Worm (Caenorhabditis elegans) whole organism, L2 larva: ENCODE results near the gene C15H11.1.

ENCODE experiments used
- C34F6.9 ChIP-seq: fragments of 150-350 bp; optimal IDR thresholded peaks from 2 replicates; lab custom pipeline; 2014; ENCODE audit warnings: missing biosample characterization, missing genetic modification characterization
- F13H6.1 ChIP-seq: sonication (generic microtip); optimal IDR thresholded peaks from 2 replicates; lab custom pipeline; 2016; ENCODE audit warnings: missing genetic modification characterization, missing compliant biosample characterization
- R02D3.7 ChIP-seq: fragments of 150-350 bp; optimal IDR thresholded peaks from 2 replicates; lab custom pipeline; 2014; ENCODE audit warnings: missing biosample characterization, missing genetic modification characterization
- Y55F3AM.14 ChIP-seq: fragments of 200-800 bp; sonication (Bioruptor generic); optimal IDR thresholded peaks from 2 replicates; lab custom pipeline; 2018; ENCODE audit warnings: mild to moderate bottlenecking, missing genetic modification characterization, missing compliant biosample characterization
- ZK546.5 ChIP-seq: sonication (generic microtip); optimal IDR thresholded peaks from 2 replicates; lab custom pipeline; 2017; ENCODE audit warnings: missing biosample characterization, missing genetic modification characterization
- alr-1 ChIP-seq: fragments of 150-350 bp; optimal IDR thresholded peaks from 2 replicates; lab custom pipeline; 2014; ENCODE audit warnings: missing biosample characterization, missing genetic modification characterization
- aly-2 ChIP-seq: fragments of 150-350 bp; optimal IDR thresholded peaks from 2 replicates; lab custom pipeline; 2014; ENCODE audit warnings: missing biosample characterization, missing genetic modification characterization
- ama-1 ChIP-seq: fragments of 150-350 bp; optimal IDR thresholded peaks from 2 replicates; lab custom pipeline; 2018; ENCODE audit warnings: inconsistent platforms
- blmp-1 ChIP-seq: sonication (generic microtip); optimal IDR thresholded peaks from 2 replicates; lab custom pipeline; 2017; ENCODE audit warnings: missing genetic modification characterization, mild to moderate bottlenecking, missing compliant biosample characterization, antibody characterized with exemption, moderate library complexity; ENCODE audit not compliant: insufficient read depth
- crh-2 ChIP-seq: sonication (generic microtip); optimal IDR thresholded peaks from 2 replicates; lab custom pipeline; 2017; ENCODE audit warnings: missing biosample characterization, missing genetic modification characterization
- dmd-4 ChIP-seq: sonication (generic microtip); optimal IDR thresholded peaks from 2 replicates; lab custom pipeline; 2017; ENCODE audit warnings: missing biosample characterization, missing genetic modification characterization
- egl-27 ChIP-seq: sonication (generic microtip); optimal IDR thresholded peaks from 3 replicates; lab custom pipeline; 2017; ENCODE audit warnings: missing biosample characterization, missing genetic modification reagents, missing genetic modification characterization
- fos-1 ChIP-seq: fragments of 150-350 bp; optimal IDR thresholded peaks from 2 replicates; lab custom pipeline; 2014; ENCODE audit warnings: missing biosample characterization, missing genetic modification characterization
- gmeb-1 ChIP-seq: fragments of 150-350 bp; optimal IDR thresholded peaks from 2 replicates; lab custom pipeline; 2014; ENCODE audit warnings: missing biosample characterization, missing genetic modification characterization
- lin-11 ChIP-seq: fragments of 150-350 bp; sonication (generic microtip); optimal IDR thresholded peaks from 2 replicates; lab custom pipeline; 2014; ENCODE audit warnings: missing biosample characterization, missing genetic modification characterization, inconsistent platforms, mixed read lengths
- lin-13 ChIP-seq: fragments of 150-350 bp; optimal IDR thresholded peaks from 2 replicates; lab custom pipeline; 2014; ENCODE audit warnings: missing biosample characterization, missing genetic modification reagents, missing genetic modification characterization
- lin-39 ChIP-seq: fragments of 150-350 bp; optimal IDR thresholded peaks from 2 replicates; lab custom pipeline; 2014; ENCODE audit warnings: missing biosample characterization, missing genetic modification reagents, missing genetic modification characterization
- lsy-2 ChIP-seq, 2 experiments: fragments of 150-350 bp in 1 of 2; sonication (generic microtip) in 1 of 2; optimal IDR thresholded peaks; 2 replicates each; lab custom pipeline; 2014 to 2017; ENCODE audit warnings: missing biosample characterization in 2 of 2, missing genetic modification characterization in 2 of 2
- mbf-1 ChIP-seq: sonication (generic microtip); optimal IDR thresholded peaks from 2 replicates; lab custom pipeline; 2017; ENCODE audit warnings: missing biosample characterization, missing genetic modification characterization
- mdl-1 ChIP-seq, 2 experiments: fragments of 150-350 bp in 1 of 2; sonication (generic microtip) in 1 of 2; optimal IDR thresholded peaks; 2 replicates each; lab custom pipeline; 2017; ENCODE audit warnings: missing biosample characterization in 2 of 2, missing genetic modification characterization in 2 of 2
- nhr-10 ChIP-seq: sonication (generic microtip); optimal IDR thresholded peaks from 2 replicates; lab custom pipeline; 2017; ENCODE audit warnings: missing biosample characterization, missing genetic modification characterization
- nhr-12 ChIP-seq: fragments of 150-350 bp; optimal IDR thresholded peaks from 2 replicates; lab custom pipeline; 2014; ENCODE audit warnings: missing biosample characterization, missing genetic modification characterization
- nhr-129 ChIP-seq: fragments of 150-350 bp; optimal IDR thresholded peaks from 2 replicates; lab custom pipeline; 2014; ENCODE audit warnings: missing biosample characterization, missing genetic modification characterization
- nhr-21 ChIP-seq: fragments of 150-350 bp; optimal IDR thresholded peaks from 2 replicates; lab custom pipeline; 2014; ENCODE audit warnings: missing biosample characterization, missing genetic modification characterization
- nhr-23 ChIP-seq: fragments of 150-350 bp; optimal IDR thresholded peaks from 2 replicates; lab custom pipeline; 2014; ENCODE audit warnings: missing biosample characterization, missing genetic modification reagents, missing genetic modification characterization
- nhr-6 ChIP-seq: fragments of 150-350 bp; optimal IDR thresholded peaks from 2 replicates; lab custom pipeline; 2014; ENCODE audit warnings: missing biosample characterization, missing genetic modification characterization
- peb-1 ChIP-seq: fragments of 150-350 bp; optimal IDR thresholded peaks from 2 replicates; lab custom pipeline; 2014; ENCODE audit warnings: missing biosample characterization, missing genetic modification characterization
- sem-4 ChIP-seq: fragments of 150-350 bp; optimal IDR thresholded peaks from 2 replicates; lab custom pipeline; 2014; ENCODE audit warnings: missing biosample characterization, missing genetic modification reagents, missing genetic modification characterization
- skn-1 ChIP-seq: sonication (generic microtip); optimal IDR thresholded peaks from 2 replicates; lab custom pipeline; 2017; ENCODE audit warnings: missing biosample characterization, missing genetic modification characterization
- snpc-4 ChIP-seq: fragments of 150-350 bp; optimal IDR thresholded peaks from 2 replicates; lab custom pipeline; 2014; ENCODE audit warnings: missing biosample characterization, missing genetic modification characterization
- unc-39 ChIP-seq: fragments of 150-350 bp; optimal IDR thresholded peaks from 2 replicates; lab custom pipeline; 2014; ENCODE audit warnings: missing biosample characterization, missing genetic modification characterization
- unc-62 ChIP-seq: fragments of 150-350 bp; optimal IDR thresholded peaks from 2 replicates; lab custom pipeline; 2014; ENCODE audit warnings: missing biosample characterization, missing genetic modification reagents, missing genetic modification characterization
- zag-1 ChIP-seq: fragments of 150-350 bp; optimal IDR thresholded peaks from 2 replicates; lab custom pipeline; 2014; ENCODE audit warnings: missing biosample characterization, missing genetic modification characterization
- ztf-1 ChIP-seq: fragments of 200-800 bp; sonication (Bioruptor generic); conservative IDR thresholded peaks from 2 replicates; pipeline ENCODE4 v1.3.6; 2022; ENCODE audit warnings: missing genetic modification characterization, missing compliant biosample characterization
- ztf-11 ChIP-seq: sonication (generic microtip); optimal IDR thresholded peaks from 2 replicates; lab custom pipeline; 2017; ENCODE audit warnings: missing biosample characterization, missing genetic modification characterization
- ztf-4 ChIP-seq: fragments of 150-350 bp; optimal IDR thresholded peaks from 2 replicates; lab custom pipeline; 2014; ENCODE audit warnings: missing biosample characterization, missing genetic modification characterization

Gene C15H11.1

ce11 chrV:14428865-14429264 is 35.3 kb downstream of the C15H11.1 start, which contains the start of gene F23B12.1:
F23B12.1 (plus strand) TSS chrV:14429165.
- TF ChIP-seq lsy-2 (tag; optimal IDR thresholded peaks at IDR 0.05; lab: Kevin White, UChicago) = no peak
- no peak for TF ChIP-seq unc-39
- no peak for TF ChIP-seq ZK546.5 (tag; lab: Kevin White, UChicago)
- TF ChIP-seq lin-13 = no peak
- no peak for TF ChIP-seq snpc-4 (tag; lab: Kevin White, UChicago)
- no peak for TF ChIP-seq ama-1 (lab: Kevin White, UChicago)
- TF ChIP-seq nhr-21 (tag; lab: Kevin White, UChicago) = no peak
- no peak for TF ChIP-seq ztf-4 (tag; lab: Kevin White, UChicago)
- TF ChIP-seq, all 48 proteins: peak for 0

ce11 chrV:14432259-14432658 is 38.7 kb downstream of the C15H11.1 start, which contains the start of gene egl-1:
egl-1 (minus strand) TSS chrV:14432359.
- TF ChIP-seq nhr-23 (tag; lab: Kevin White, UChicago) = no peak
- TF ChIP-seq mdl-1 (tag; optimal IDR thresholded peaks at IDR 0.05; lab: Kevin White, UChicago) = no peak
- TF ChIP-seq F13H6.1 (tag; lab: Kevin White, UChicago) = no peak
- TF ChIP-seq egl-27 (tag; lab: Kevin White, UChicago) = no peak
- no peak for TF ChIP-seq lin-13
- no peak for TF ChIP-seq crh-2
- no peak for TF ChIP-seq nhr-10
- TF ChIP-seq zag-1 = no peak
- TF ChIP-seq fos-1 (tag; lab: Kevin White, UChicago) = no peak
- no peak for TF ChIP-seq nhr-129 (tag; lab: Kevin White, UChicago)
- TF ChIP-seq unc-62 (GFP tag; lab: Kevin White, UChicago) = no peak
- TF ChIP-seq lin-39 (tag; lab: Kevin White, UChicago) = no peak
- TF ChIP-seq Y55F3AM.14 (GFP tag; lab: Kevin White, UChicago) = no peak
- TF ChIP-seq ama-1 (lab: Kevin White, UChicago) = no peak
- no peak for TF ChIP-seq gmeb-1 (tag; lab: Kevin White, UChicago)
- no peak for TF ChIP-seq unc-39
- TF ChIP-seq ztf-1 (GFP tag; lab: Robert Waterston, UW) = no peak
- TF ChIP-seq peb-1 (tag; lab: Kevin White, UChicago) = no peak

DNA sequence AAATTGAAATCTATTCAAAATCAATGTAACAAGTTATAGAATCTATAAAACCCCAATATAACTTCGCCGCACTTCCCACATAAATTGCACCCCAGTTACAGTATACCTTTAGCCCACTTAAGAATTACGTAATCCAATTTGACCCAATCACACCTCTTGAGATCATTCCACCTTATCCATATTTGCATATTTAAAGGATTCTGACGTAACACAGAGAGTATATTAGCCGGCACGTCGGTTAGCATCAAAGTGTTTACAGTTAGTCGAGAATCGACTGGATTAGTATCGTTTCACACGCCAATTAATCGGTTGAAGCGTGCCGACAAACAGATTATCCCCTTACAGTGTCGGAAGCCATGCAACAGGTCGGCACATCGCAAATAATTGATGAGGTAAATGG is 40.0 kb downstream of the C15H11.1 start:
- TF ChIP-seq lin-39 (tag; lab: Kevin White, UChicago) (no peak), nhr-12 (tag; lab: Kevin White, UChicago) (no peak), crh-2 (no peak), C34F6.9 (tag; lab: Kevin White, UChicago) (no peak), snpc-4 (tag; lab: Kevin White, UChicago) (no peak), Y55F3AM.14 (GFP tag; lab: Kevin White, UChicago) (no peak), mbf-1 (tag; lab: Kevin White, UChicago) (no peak), unc-62 (GFP tag; lab: Kevin White, UChicago) (no peak), ztf-11 (tag; lab: Kevin White, UChicago) (no peak), R02D3.7 (no peak), ztf-4 (tag; lab: Kevin White, UChicago) (no peak), alr-1 (tag; lab: Kevin White, UChicago) (no peak), peb-1 (tag; lab: Kevin White, UChicago) (no peak), aly-2 (tag; lab: Kevin White, UChicago) (no peak), nhr-21 (tag; lab: Kevin White, UChicago) (no peak), skn-1 (no peak), zag-1 (no peak)

ce11 chrV:14436195-14436594 is 42.6 kb downstream of the C15H11.1 start:
- TF ChIP-seq lin-11 (tag; lab: Kevin White, UChicago) (no peak), Y55F3AM.14 (GFP tag; lab: Kevin White, UChicago) (no peak), dmd-4 (no peak), lin-39 (tag; lab: Kevin White, UChicago) (no peak), fos-1 (tag; lab: Kevin White, UChicago) (no peak), nhr-6 (no peak), C34F6.9 (tag; lab: Kevin White, UChicago) (no peak), sem-4 (tag; lab: Kevin White, UChicago) (no peak), peb-1 (tag; lab: Kevin White, UChicago) (no peak), ztf-11 (tag; lab: Kevin White, UChicago) (no peak), ztf-1 (GFP tag; lab: Robert Waterston, UW) (no peak), blmp-1 (tag; lab: Kevin White, UChicago) (no peak), nhr-23 (tag; lab: Kevin White, UChicago) (no peak)
- TF ChIP-seq, all 48 proteins: peak for 0
